Worm (Caenorhabditis elegans): ENCODE results near the gene K12D12.5.

Gene K12D12.5

ce11 chrII:11813895-11814369 lies 46.9 kb upstream of the K12D12.5 start, which contains the start of gene F43G6.8 (continued):
- TF ChIP-seq hlh-4 (tag; optimal IDR thresholded peaks at IDR 0.05) (no peak), unc-98 (GFP tag; IDR thresholded peaks at IDR 0.05) (no peak), lin-13 (GFP tag; optimal IDR thresholded peaks at IDR 0.05) (peak; percentile 21), unc-130 (tag; optimal IDR thresholded peaks at IDR 0.05) (peak; percentile 58), unc-86 (tag; optimal IDR thresholded peaks at IDR 0.05) (peak; percentile 12), skn-1 (tag; optimal IDR thresholded peaks at IDR 0.05) (peak; percentile 21), snpc-4 (tag; optimal IDR thresholded peaks at IDR 0.05) (peak; percentile 44), ztf-4 (tag; optimal IDR thresholded peaks at IDR 0.05) (peak; percentile 2), isw-1 (GFP tag; IDR thresholded peaks at IDR 0.05) (0 out of 2 replicates have a peak, but pooled peaks have one; percentile 19), mep-1 (tag; optimal IDR thresholded peaks at IDR 0.05) (peak; percentile 71), snu-23 (GFP tag; optimal IDR thresholded peaks at IDR 0.05) (peak; percentile 62), mab-9 (GFP tag; IDR thresholded peaks at IDR 0.05) (0 out of 2 replicates have a peak, but pooled peaks have one; percentile 33), efl-1 (optimal IDR thresholded peaks at IDR 0.05) (peak; percentile 53 to 64), efl-1 (GFP tag; optimal IDR thresholded peaks at IDR 0.05 in 1 of 2) (peak; percentile 27 to 92)

DNA sequence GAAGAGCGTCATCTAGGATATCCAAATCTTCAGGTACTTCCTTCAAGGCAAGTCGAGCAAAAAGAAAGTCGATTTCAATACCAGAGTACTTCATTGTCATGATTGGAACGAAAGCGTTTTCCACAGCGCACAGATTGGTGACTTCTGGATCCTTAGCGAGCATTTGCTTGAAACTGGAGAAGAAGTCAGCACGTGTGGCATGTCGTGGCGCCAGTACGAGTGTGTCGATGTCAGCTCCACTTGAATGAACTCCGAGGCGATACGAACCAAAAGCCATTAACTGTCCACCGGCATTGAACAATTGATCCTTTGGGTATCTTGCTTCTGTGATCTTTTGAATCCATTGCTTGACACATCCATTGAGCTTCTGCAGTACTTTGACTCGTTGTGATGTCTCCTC lies 44.8 kb upstream of the K12D12.5 start:
- TF ChIP-seq lin-39 (tag; optimal IDR thresholded peaks at IDR 0.05), result no peak
- no peak for TF ChIP-seq rnt-1 (tag; optimal IDR thresholded peaks at IDR 0.05)
- TF ChIP-seq mab-9 (GFP tag; IDR thresholded peaks at IDR 0.05), result no peak
- TF ChIP-seq ces-1 (GFP tag; optimal IDR thresholded peaks at IDR 0.05), result no peak
- no peak for TF ChIP-seq ceh-8 (GFP tag; optimal IDR thresholded peaks at IDR 0.05)
- TF ChIP-seq unc-86 (tag; optimal IDR thresholded peaks at IDR 0.05), result no peak

ce11 chrII:11816475-11816874 lies 44.4 kb upstream of the K12D12.5 start, which contains the start of gene pap-3:
pap-3 (minus strand) TSS chrII:11816575.
- no peak for TF ChIP-seq nhr-85 (tag)
- TF ChIP-seq blmp-1 (tag; optimal IDR thresholded peaks at IDR 0.05), result no peak
- no peak for TF ChIP-seq nhr-84 (tag; optimal IDR thresholded peaks at IDR 0.05)
- no peak for TF ChIP-seq elt-2 (tag; optimal IDR thresholded peaks at IDR 0.05)
- TF ChIP-seq nhr-19 (GFP tag; conservative IDR thresholded peaks at IDR 0.05), result no peak
- no peak for TF ChIP-seq C04F5.9 (tag; optimal IDR thresholded peaks at IDR 0.05)
- TF ChIP-seq unc-130 (tag; optimal IDR thresholded peaks at IDR 0.05), result no peak
- no peak for TF ChIP-seq ceh-88 (GFP tag; IDR thresholded peaks at IDR 0.05)
- no peak for TF ChIP-seq lin-14 (GFP tag; optimal IDR thresholded peaks at IDR 0.05)
- TF ChIP-seq efl-3 (GFP tag; optimal IDR thresholded peaks at IDR 0.05), result no peak
- no peak for TF ChIP-seq sup-37 (GFP tag; optimal IDR thresholded peaks at IDR 0.05)
- TF ChIP-seq tlp-1 (tag; optimal IDR thresholded peaks at IDR 0.05), result no peak
- TF ChIP-seq hlh-4 (tag; optimal IDR thresholded peaks at IDR 0.05), result no peak
- no peak for TF ChIP-seq pax-3 (tag; optimal IDR thresholded peaks at IDR 0.05)
- no peak for TF ChIP-seq lin-35 (GFP tag; optimal IDR thresholded peaks at IDR 0.05)
- no peak for TF ChIP-seq swsn-7 (tag; optimal IDR thresholded peaks at IDR 0.05)

- TF ChIP-seq aha-1 (tag; optimal IDR thresholded peaks at IDR 0.05) (no peak), rnt-1 (tag; optimal IDR thresholded peaks at IDR 0.05) (no peak), ceh-90 (tag; optimal IDR thresholded peaks at IDR 0.05) (no peak), nhr-47 (tag; optimal IDR thresholded peaks at IDR 0.05) (no peak), blmp-1 (tag; optimal IDR thresholded peaks at IDR 0.05) (peak; percentile 17), egl-13 (tag; optimal IDR thresholded peaks at IDR 0.05) (no peak), pax-3 (tag; optimal IDR thresholded peaks at IDR 0.05) (no peak), nhr-85 (tag) (peak; percentile 66), tbx-2 (tag; optimal IDR thresholded peaks at IDR 0.05) (no peak), lin-35 (GFP tag; optimal IDR thresholded peaks at IDR 0.05) (no peak)
Measured at ce11 chrII:11819824-11820223, 41.0 kb upstream of the K12D12.5 start, which contains the start of gene Y6D1A.2. Y6D1A.2 (minus strand) TSS chrII:11819924.
